Worm (Caenorhabditis elegans) whole organism, young adult: ENCODE results near the gene npp-9.

Experiments
- B0019.2 ChIP-seq: fragments of 200-800 bp; sonication (Bioruptor generic); conservative IDR thresholded peaks from 2 replicates; pipeline ENCODE4 v1.3.6; 2022; ENCODE audit warnings: missing genetic modification reagents, missing genetic modification characterization, missing compliant biosample characterization
- B0336.3 ChIP-seq: fragments of 200-800 bp; sonication (Bioruptor generic); IDR thresholded peaks from 2 replicates; pipeline ENCODE4 v1.3.6; 2022; ENCODE audit warnings: missing genetic modification characterization, missing compliant biosample characterization
- D2030.7 ChIP-seq: fragments of 200-800 bp; sonication (Bioruptor generic); IDR thresholded peaks from 2 replicates; pipeline ENCODE4 v1.3.6; 2022; ENCODE audit warnings: missing genetic modification reagents, missing genetic modification characterization, missing compliant biosample characterization
- F10E7.11 ChIP-seq: sonication (generic microtip); optimal IDR thresholded peaks from 2 replicates; lab custom pipeline; 2017; ENCODE audit warnings: mild to moderate bottlenecking, missing genetic modification characterization, moderate library complexity, missing compliant biosample characterization
- F33H1.4 ChIP-seq: fragments of 200-800 bp; sonication (Bioruptor generic); IDR thresholded peaks from 2 replicates; pipeline ENCODE4 v1.3.6; 2022; ENCODE audit warnings: missing genetic modification reagents, missing genetic modification characterization, missing compliant biosample characterization
- F37B4.10 ChIP-seq: fragments of 200-800 bp; sonication (Bioruptor generic); IDR thresholded peaks from 2 replicates; pipeline ENCODE4 v1.3.6; 2022; ENCODE audit warnings: missing genetic modification characterization, missing compliant biosample characterization
- K12H6.12 ChIP-seq: fragments of 200-800 bp; sonication (Bioruptor generic); optimal IDR thresholded peaks from 2 replicates; lab custom pipeline; 2018; ENCODE audit warnings: mild to moderate bottlenecking, missing genetic modification characterization, missing compliant biosample characterization
- Y67H2A.10 ChIP-seq: fragments of 200-800 bp; sonication (Bioruptor generic); conservative IDR thresholded peaks from 2 replicates; pipeline ENCODE4 v1.3.6; 2022; ENCODE audit warnings: missing genetic modification reagents, missing genetic modification characterization, missing compliant biosample characterization
- akir-1 ChIP-seq: fragments of 200-800 bp; sonication (Bioruptor generic); optimal IDR thresholded peaks from 2 replicates; lab custom pipeline; 2018; ENCODE audit warnings: mild to moderate bottlenecking, missing genetic modification characterization, moderate library complexity, missing compliant biosample characterization
- aptf-3 ChIP-seq: fragments of 200-800 bp; sonication (Bioruptor generic); IDR thresholded peaks from 2 replicates; pipeline ENCODE4 v1.3.6; 2022; ENCODE audit warnings: missing genetic modification characterization, missing compliant biosample characterization
- atf-7 ChIP-seq: sonication (generic microtip); optimal IDR thresholded peaks from 2 replicates; lab custom pipeline; 2017; ENCODE audit warnings: mild to moderate bottlenecking, missing genetic modification characterization, missing compliant biosample characterization
- cebp-1 ChIP-seq, 2 experiments: fragments of 200-800 bp in 1 of 2; sonication (Bioruptor generic) in 1 of 2; sonication (generic microtip) in 1 of 2; IDR thresholded peaks in 1 of 2; optimal IDR thresholded peaks in 1 of 2; 2 replicates each; pipeline versions ENCODE4 v1.3.6 to Lab custom; 2017 to 2022; ENCODE audit warnings: missing compliant biosample characterization in 2 of 2, missing genetic modification characterization in 2 of 2, mild to moderate bottlenecking in 1 of 2, missing genetic modification reagents in 1 of 2, moderate library complexity in 1 of 2
- ceh-40 ChIP-seq: fragments of 200-800 bp; sonication (Bioruptor generic); IDR thresholded peaks from 2 replicates; pipeline ENCODE4 v1.3.6; 2022; ENCODE audit warnings: missing genetic modification characterization, missing compliant biosample characterization
- die-1 ChIP-seq: sonication (generic microtip); optimal IDR thresholded peaks from 2 replicates; lab custom pipeline; 2016; ENCODE audit warnings: missing genotype, mild to moderate bottlenecking, missing genetic modification characterization, missing compliant biosample characterization
- dox-1 ChIP-seq: fragments of 200-800 bp; sonication (Bioruptor generic); IDR thresholded peaks from 2 replicates; pipeline ENCODE4 v1.3.6; 2022; ENCODE audit warnings: missing genetic modification reagents, missing genetic modification characterization, missing compliant biosample characterization
- egl-44 ChIP-seq: fragments of 200-800 bp; sonication (Bioruptor generic); IDR thresholded peaks from 2 replicates; pipeline ENCODE4 v1.3.6; 2022; ENCODE audit warnings: missing genetic modification reagents, missing genetic modification characterization, missing compliant biosample characterization
- fkh-3 ChIP-seq: sonication (generic microtip); optimal IDR thresholded peaks from 2 replicates; lab custom pipeline; 2016; ENCODE audit warnings: mild to moderate bottlenecking, missing genetic modification characterization, missing compliant biosample characterization
- hsf-1 ChIP-seq: fragments of 200-800 bp; sonication (Bioruptor generic); IDR thresholded peaks from 2 replicates; pipeline ENCODE4 v1.3.6; 2022; ENCODE audit warnings: missing genetic modification reagents, missing genetic modification characterization, missing compliant biosample characterization
- let-526 ChIP-seq: fragments of 200-800 bp; sonication (Bioruptor generic); IDR thresholded peaks from 2 replicates; pipeline ENCODE4 v1.3.6; 2022; ENCODE audit warnings: missing genetic modification reagents, missing genetic modification characterization, missing compliant biosample characterization
- lin-35 ChIP-seq, 3 experiments: fragments of 150-350 bp in 2 of 3; sonication (generic microtip) in 1 of 3; optimal IDR thresholded peaks; 2 replicates each; lab custom pipeline; 2014 to 2018; ENCODE audit warnings: missing biosample characterization in 3 of 3, missing genetic modification characterization in 3 of 3, missing genetic modification reagents in 3 of 3
- lin-40 ChIP-seq: sonication (generic microtip); optimal IDR thresholded peaks from 2 replicates; lab custom pipeline; 2016; ENCODE audit warnings: missing genetic modification characterization, mild to moderate bottlenecking, missing compliant biosample characterization, missing genotype, missing genetic modification reagents
- madf-3 ChIP-seq: fragments of 200-800 bp; sonication (Bioruptor generic); IDR thresholded peaks from 2 replicates; pipeline ENCODE4 v1.3.6; 2022; ENCODE audit warnings: missing genetic modification reagents, missing genetic modification characterization, missing compliant biosample characterization
- madf-6 ChIP-seq: fragments of 200-800 bp; sonication (Bioruptor generic); IDR thresholded peaks from 2 replicates; pipeline ENCODE4 v1.3.6; 2022; ENCODE audit warnings: missing genetic modification reagents, missing genetic modification characterization, missing compliant biosample characterization
- mcd-1 ChIP-seq: fragments of 200-800 bp; sonication (Bioruptor generic); IDR thresholded peaks from 2 replicates; pipeline ENCODE4 v1.3.6; 2022; ENCODE audit warnings: missing genetic modification reagents, missing genetic modification characterization, missing compliant biosample characterization
- mel-28 ChIP-seq: sonication (generic microtip); optimal IDR thresholded peaks from 2 replicates; lab custom pipeline; 2016; ENCODE audit warnings: borderline replicate concordance, mild to moderate bottlenecking, missing genetic modification characterization, missing compliant biosample characterization
- mes-4 ChIP-seq: sonication (generic microtip); optimal IDR thresholded peaks from 2 replicates; lab custom pipeline; 2016; ENCODE audit warnings: missing genotype, missing genetic modification characterization, missing compliant biosample characterization
- nfyb-1 ChIP-seq: fragments of 200-800 bp; sonication (Bioruptor generic); IDR thresholded peaks from 2 replicates; pipeline ENCODE4 v1.3.6; 2022; ENCODE audit warnings: missing genetic modification reagents, missing genetic modification characterization, missing compliant biosample characterization
- nhr-179 ChIP-seq: sonication (generic microtip); optimal IDR thresholded peaks from 2 replicates; lab custom pipeline; 2016; ENCODE audit warnings: mild to moderate bottlenecking, missing genetic modification characterization, missing compliant biosample characterization
- nhr-27 ChIP-seq: fragments of 200-800 bp; sonication (Bioruptor generic); optimal IDR thresholded peaks from 2 replicates; lab custom pipeline; 2018; ENCODE audit warnings: mild to moderate bottlenecking, missing genetic modification characterization, moderate library complexity, missing compliant biosample characterization
- nhr-80 ChIP-seq: sonication (generic microtip); optimal IDR thresholded peaks from 2 replicates; lab custom pipeline; 2016; ENCODE audit warnings: missing genetic modification characterization, missing compliant biosample characterization
- pha-4 ChIP-seq: fragments of 150-350 bp; sonication (generic microtip); optimal IDR thresholded peaks from 2 replicates; lab custom pipeline; 2014; ENCODE audit warnings: missing biosample characterization, missing genetic modification reagents, missing genetic modification characterization
- rec-8 ChIP-seq, 2 experiments: sonication (generic microtip); optimal IDR thresholded peaks; 2 replicates each; lab custom pipeline; 2016; ENCODE audit warnings: mild to moderate bottlenecking in 2 of 2, missing genetic modification characterization in 2 of 2, missing genetic modification reagents in 2 of 2, missing genotype in 2 of 2, missing biosample characterization in 1 of 2, missing compliant biosample characterization in 1 of 2, moderate library complexity in 1 of 2
- rpc-1 ChIP-seq, 2 experiments: fragments of 150-350 bp in 1 of 2; sonication (generic microtip) in 1 of 2; optimal IDR thresholded peaks; 2 replicates each; lab custom pipeline; 2014 to 2018; ENCODE audit warnings: missing biosample characterization in 1 of 2, missing genetic modification characterization in 1 of 2, missing genetic modification reagents in 1 of 2, missing genotype in 1 of 2
- snpc-1.1 ChIP-seq: sonication (generic microtip); optimal IDR thresholded peaks from 2 replicates; lab custom pipeline; 2017; ENCODE audit warnings: missing genetic modification characterization, mild to moderate bottlenecking, missing compliant biosample characterization, antibody characterized with exemption, moderate library complexity, missing genotype, missing genetic modification reagents; ENCODE audit not compliant: insufficient read depth
- snpc-1.3 ChIP-seq: sonication (generic microtip); optimal IDR thresholded peaks from 2 replicates; lab custom pipeline; 2017; ENCODE audit warnings: missing genetic modification characterization, mild to moderate bottlenecking, missing compliant biosample characterization, antibody characterized with exemption, moderate library complexity, missing genotype, missing genetic modification reagents; ENCODE audit not compliant: insufficient read depth
- snpc-3.4 ChIP-seq: sonication (generic microtip); optimal IDR thresholded peaks from 2 replicates; lab custom pipeline; 2017; ENCODE audit warnings: missing genetic modification characterization, mild to moderate bottlenecking, missing compliant biosample characterization, antibody characterized with exemption, moderate library complexity, missing genotype, missing genetic modification reagents
- xnd-1 ChIP-seq: sonication (generic microtip); optimal IDR thresholded peaks from 2 replicates; lab custom pipeline; 2016; ENCODE audit warnings: missing genotype, missing genetic modification reagents, missing genetic modification characterization, missing compliant biosample characterization
- zfh-2 ChIP-seq: fragments of 200-800 bp; sonication (Bioruptor generic); conservative IDR thresholded peaks from 2 replicates; pipeline ENCODE4 v1.3.6; 2022; ENCODE audit warnings: missing genetic modification reagents, missing genetic modification characterization, missing compliant biosample characterization
- zim-3 ChIP-seq: sonication (generic microtip); optimal IDR thresholded peaks from 2 replicates; lab custom pipeline; 2017; ENCODE audit warnings: mild to moderate bottlenecking, missing genetic modification characterization, moderate library complexity, missing compliant biosample characterization
- ztf-18 ChIP-seq: sonication (generic microtip); optimal IDR thresholded peaks from 2 replicates; lab custom pipeline; 2016; ENCODE audit warnings: missing genotype, mild to moderate bottlenecking, missing genetic modification characterization, missing compliant biosample characterization
- ztf-25 ChIP-seq: fragments of 200-800 bp; sonication (Bioruptor generic); IDR thresholded peaks from 2 replicates; pipeline ENCODE4 v1.3.6; 2022; ENCODE audit warnings: missing genetic modification reagents, missing genetic modification characterization, missing compliant biosample characterization
- ztf-26 ChIP-seq: sonication (generic microtip); optimal IDR thresholded peaks from 2 replicates; lab custom pipeline; 2017; ENCODE audit warnings: missing genetic modification characterization, missing compliant biosample characterization
- ztf-3 ChIP-seq: fragments of 200-800 bp; sonication (Bioruptor generic); optimal IDR thresholded peaks from 2 replicates; lab custom pipeline; 2018; ENCODE audit warnings: mild to moderate bottlenecking, missing genetic modification characterization, missing compliant biosample characterization

npp-9 gene

ce11 chrIII:3400444-3400843 lies 3.8 kb downstream of the npp-9 start (continued):
- TF ChIP-seq F33H1.4 (GFP tag; lab: Robert Waterston, UW), result peak; percentile 22; the same call in 1 of the 2 replicates
- no peak for TF ChIP-seq akir-1 (GFP tag; lab: Kevin White, UChicago)
- TF ChIP-seq ztf-25 (GFP tag; lab: Robert Waterston, UW), result no peak
- peak; percentile 17 for TF ChIP-seq xnd-1 (tag; lab: Kevin White, UChicago)
- TF ChIP-seq lin-40 (tag; lab: Kevin White, UChicago), result no peak
- no peak for TF ChIP-seq ztf-26
- no peak for TF ChIP-seq let-526 (GFP tag; lab: Robert Waterston, UW)
- TF ChIP-seq die-1, result no peak
- no peak for TF ChIP-seq mes-4 (tag; lab: Kevin White, UChicago)
- TF ChIP-seq nhr-27 (tag; lab: Kevin White, UChicago), result no peak
- TF ChIP-seq K12H6.12 (tag; lab: Kevin White, UChicago), result no peak
- TF ChIP-seq madf-3 (GFP tag; lab: Robert Waterston, UW), result 0 out of 2 replicates have a peak, but pooled peaks have one; percentile 7
- peak; percentile 60; the same call in 1 of the 2 replicates for TF ChIP-seq hsf-1
- no peak for TF ChIP-seq F37B4.10 (GFP tag; lab: Robert Waterston, UW)

DNA sequence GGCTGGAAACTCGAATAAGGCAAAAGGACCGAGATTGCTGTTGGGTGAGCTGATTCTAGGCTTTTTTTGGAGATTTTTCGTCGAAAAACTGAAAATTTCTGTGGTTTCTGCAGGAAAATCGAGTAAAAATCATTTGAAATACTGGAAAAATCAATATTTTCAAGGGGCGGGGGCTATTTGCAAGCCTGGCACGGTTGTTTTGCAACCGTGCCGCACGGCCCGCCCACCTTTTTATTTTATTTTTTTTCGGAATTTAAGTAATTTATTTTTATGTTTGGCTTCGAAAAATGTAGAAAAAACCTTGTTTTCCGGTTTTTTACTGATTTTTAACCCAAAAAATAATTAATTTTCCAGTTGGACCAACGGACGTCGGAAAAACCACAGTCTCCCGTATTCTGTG lies 5.8 kb downstream of the npp-9 start:
- peak; percentile 11 for TF ChIP-seq rpc-1 (optimal IDR thresholded peaks at IDR 0.05; lab: Kevin White, UChicago)
- TF ChIP-seq rpc-1 (tag; optimal IDR thresholded peaks at IDR 0.05; lab: Kevin White, UChicago), result no peak
- TF ChIP-seq madf-6 (GFP tag; lab: Robert Waterston, UW), result peak; percentile 66; the same call in 1 of the 2 replicates
- TF ChIP-seq zfh-2 (GFP tag; lab: Robert Waterston, UW), result 0 out of 2 replicates have a peak, but pooled peaks have one; percentile 15
- peak; percentile 36; the same call in 1 of the 2 replicates for TF ChIP-seq mcd-1
- TF ChIP-seq snpc-1.3 (tag; lab: Kevin White, UChicago), result peak; percentile 53
- TF ChIP-seq F10E7.11 (tag; lab: Kevin White, UChicago), result no peak
- no peak for TF ChIP-seq pha-4 (tag; lab: Kevin White, UChicago)
- peak; percentile 56 for TF ChIP-seq F33H1.4 (GFP tag; lab: Robert Waterston, UW)
- TF ChIP-seq cebp-1 (GFP tag; IDR thresholded peaks at IDR 0.05; lab: Robert Waterston, UW), result no peak
- peak; percentile 6 for TF ChIP-seq cebp-1 (tag; optimal IDR thresholded peaks at IDR 0.05; lab: Kevin White, UChicago)
- TF ChIP-seq ceh-40, result no peak
- TF ChIP-seq zim-3 (tag; lab: Kevin White, UChicago), result no peak
- TF ChIP-seq D2030.7, result peak; percentile 36; the same call in 1 of the 2 replicates
- TF ChIP-seq dox-1 (GFP tag; lab: Robert Waterston, UW), result peak; percentile 63

DNA sequence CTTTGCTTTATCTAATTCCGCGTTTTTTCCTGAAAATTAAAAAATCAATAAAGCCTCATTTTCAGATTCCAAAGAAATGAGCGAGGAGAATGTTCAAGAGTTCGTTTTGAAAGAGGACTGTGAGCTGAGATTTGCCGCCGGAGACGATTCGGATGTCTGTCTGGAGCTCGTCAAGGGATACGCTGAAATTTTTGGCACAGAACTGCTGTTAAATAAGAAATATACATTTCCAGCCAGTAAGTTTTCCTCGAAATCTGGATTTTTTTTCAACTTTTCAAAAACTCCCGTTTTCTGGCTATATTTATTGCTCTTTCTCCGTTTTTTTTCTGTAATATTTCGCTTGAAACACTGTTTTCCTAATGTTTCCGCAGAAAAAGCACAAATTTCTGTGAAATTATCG lies 6.6 kb downstream of the npp-9 start, which contains the start of gene clpf-1:
TSS of gene clpf-1 (plus strand) at position 66 of the 400 bp plus-strand sequence.
- TF ChIP-seq mel-28 (tag; lab: Kevin White, UChicago) (no peak), K12H6.12 (tag; lab: Kevin White, UChicago) (no peak), snpc-1.1 (tag; lab: Kevin White, UChicago) (no peak), snpc-3.4 (tag; lab: Kevin White, UChicago) (peak; percentile 14), akir-1 (GFP tag; lab: Kevin White, UChicago) (no peak), B0336.3 (no peak; the same call in 1 of the 2 replicates), atf-7 (tag; lab: Kevin White, UChicago) (no peak), nfyb-1 (no peak), nhr-179 (tag; lab: Kevin White, UChicago) (no peak), lin-35 (GFP tag; optimal IDR thresholded peaks at IDR 0.05; lab: Kevin White, UChicago) (no peak), ztf-26 (no peak), F33H1.4 (GFP tag; lab: Robert Waterston, UW) (no peak), Y67H2A.10 (GFP tag; lab: Robert Waterston, UW) (no peak), egl-44 (GFP tag; lab: Robert Waterston, UW) (no peak), ztf-3 (GFP tag; lab: Kevin White, UChicago) (no peak), rec-8 (tag; optimal IDR thresholded peaks at IDR 0.05; lab: Kevin White, UChicago) (no peak), madf-3 (GFP tag; lab: Robert Waterston, UW) (no peak), aptf-3 (GFP tag; lab: Robert Waterston, UW) (no peak), dox-1 (GFP tag; lab: Robert Waterston, UW) (no peak), nhr-80 (tag; lab: Kevin White, UChicago) (no peak), fkh-3 (no peak), B0019.2 (GFP tag; lab: Robert Waterston, UW) (no peak), madf-6 (GFP tag; lab: Robert Waterston, UW) (peak; percentile 48), ztf-18 (tag; lab: Kevin White, UChicago) (no peak)
